Fruit fly (Drosophila melanogaster) whole organism, embryonic: ENCODE data around the gene yellow-e2.

Experiments used
- ATbp ChIP-seq: fragments of 200-800 bp; sonication (Bioruptor generic); optimal IDR thresholded peaks from 2 replicates; lab custom pipeline; 2017; ENCODE audit warnings: missing biosample characterization, mild to moderate bottlenecking, missing genetic modification characterization, missing genetic modification reagents
- Antp ChIP-seq: fragments of 200-800 bp; sonication (Bioruptor generic); optimal IDR thresholded peaks from 3 replicates; lab custom pipeline; 2016; ENCODE audit warnings: missing biosample characterization, missing genetic modification characterization
- Atf3 ChIP-seq: fragments of 200-800 bp; sonication (Bioruptor generic); optimal IDR thresholded peaks from 3 replicates; lab custom pipeline; 2016; ENCODE audit warnings: missing biosample characterization, missing genetic modification characterization
- CG10543 ChIP-seq: fragments of 200-800 bp; sonication (Bioruptor generic); optimal IDR thresholded peaks from 3 replicates; lab custom pipeline; 2017; ENCODE audit warnings: missing biosample characterization, mild to moderate bottlenecking, missing genetic modification characterization, moderate library complexity
- CG10654 ChIP-seq: fragments of 200-800 bp; sonication (Bioruptor generic); optimal IDR thresholded peaks from 2 replicates; lab custom pipeline; 2016; ENCODE audit warnings: missing biosample characterization, missing genetic modification characterization
- CG11398 ChIP-seq: fragments of 200-800 bp; sonication (Bioruptor generic); optimal IDR thresholded peaks from 2 replicates; lab custom pipeline; 2016; ENCODE audit warnings: missing biosample characterization, missing genetic modification characterization
- CG11695 ChIP-seq: fragments of 200-800 bp; sonication (Bioruptor generic); IDR thresholded peaks from 3 replicates; pipeline ENCODE4 v1.3.6; 2022; ENCODE audit warnings: missing biosample characterization, missing genetic modification characterization
- CG11723 ChIP-seq: fragments of 200-800 bp; sonication (Bioruptor generic); optimal IDR thresholded peaks from 2 replicates; lab custom pipeline; 2017; ENCODE audit warnings: missing biosample characterization, mild to moderate bottlenecking, missing genetic modification characterization
- CG12071 ChIP-seq: fragments of 200-800 bp; sonication (Bioruptor generic); optimal IDR thresholded peaks from 3 replicates; lab custom pipeline; 2018; ENCODE audit warnings: missing biosample characterization, mild to moderate bottlenecking, missing genetic modification characterization
- CG15479 ChIP-seq: fragments of 200-800 bp; sonication (Bioruptor generic); optimal IDR thresholded peaks from 3 replicates; lab custom pipeline; 2019; ENCODE audit warnings: missing biosample characterization, mild to moderate bottlenecking, missing genetic modification characterization, moderate library complexity
- CG1602 ChIP-seq: fragments of 200-800 bp; sonication (Bioruptor generic); optimal IDR thresholded peaks from 3 replicates; lab custom pipeline; 2016; ENCODE audit warnings: missing biosample characterization, missing genetic modification characterization
- CG1603 ChIP-seq: fragments of 200-800 bp; sonication (Bioruptor generic); optimal IDR thresholded peaks from 2 replicates; lab custom pipeline; 2019; ENCODE audit warnings: missing biosample characterization, mild to moderate bottlenecking, missing genetic modification characterization, moderate library complexity
- CG18764 ChIP-seq: fragments of 200-800 bp; sonication (Bioruptor generic); optimal IDR thresholded peaks from 3 replicates; lab custom pipeline; 2016; ENCODE audit warnings: missing biosample characterization, missing genetic modification characterization
- CG2889 ChIP-seq: fragments of 200-800 bp; sonication (Bioruptor generic); IDR thresholded peaks from 3 replicates; pipeline ENCODE4 v1.3.6; 2022; ENCODE audit warnings: missing biosample characterization, missing genetic modification characterization
- CG3838 ChIP-seq: fragments of 200-800 bp; sonication (Bioruptor generic); optimal IDR thresholded peaks from 3 replicates; lab custom pipeline; 2016; ENCODE audit warnings: missing biosample characterization, missing genetic modification characterization
- CG6765 ChIP-seq: fragments of 200-800 bp; sonication (Bioruptor generic); optimal IDR thresholded peaks from 3 replicates; lab custom pipeline; 2017; ENCODE audit warnings: missing biosample characterization, mild to moderate bottlenecking, missing genetic modification characterization
- CG7839 ChIP-seq: fragments of 200-800 bp; sonication (Bioruptor generic); optimal IDR thresholded peaks from 3 replicates; lab custom pipeline; 2018; ENCODE audit warnings: missing biosample characterization, mild to moderate bottlenecking, missing genetic modification characterization, moderate library complexity
- CG8765 ChIP-seq: fragments of 200-800 bp; sonication (Bioruptor generic); IDR thresholded peaks from 2 replicates; pipeline ENCODE4 v1.3.6; 2022; ENCODE audit warnings: missing biosample characterization, missing genetic modification characterization
- Dp ChIP-seq: fragments of 200-800 bp; sonication (Bioruptor generic); optimal IDR thresholded peaks from 2 replicates; lab custom pipeline; 2018; ENCODE audit warnings: missing biosample characterization, mild to moderate bottlenecking, missing genetic modification characterization, moderate library complexity
- Ets97D ChIP-seq: fragments of 200-800 bp; sonication (Bioruptor generic); optimal IDR thresholded peaks from 3 replicates; lab custom pipeline; 2016; ENCODE audit warnings: missing biosample characterization, missing genetic modification characterization
- GATAe ChIP-seq: fragments of 200-800 bp; sonication (Bioruptor generic); conservative IDR thresholded peaks from 2 replicates; pipeline ENCODE4 v1.3.6; 2022; ENCODE audit warnings: missing biosample characterization, missing genetic modification characterization
- HHEX ChIP-seq: fragments of 200-800 bp; sonication (Bioruptor generic); optimal IDR thresholded peaks from 3 replicates; lab custom pipeline; 2017; ENCODE audit warnings: missing biosample characterization, mild to moderate bottlenecking, missing genetic modification characterization, missing genetic modification reagents
- Hsf ChIP-seq: fragments of 200-800 bp; sonication (Bioruptor generic); optimal IDR thresholded peaks from 3 replicates; lab custom pipeline; 2016; ENCODE audit warnings: missing biosample characterization, missing genetic modification characterization
- Lpt ChIP-seq: fragments of >200 bp; optimal IDR thresholded peaks from 2 replicates; lab custom pipeline; 2018; ENCODE audit warnings: missing biosample characterization, missing genetic modification characterization
- MTF-1 ChIP-seq: fragments of 200-800 bp; sonication (Bioruptor generic); optimal IDR thresholded peaks from 2 replicates; lab custom pipeline; 2018; ENCODE audit warnings: missing biosample characterization, mild to moderate bottlenecking, missing genetic modification characterization, borderline replicate concordance
- Max ChIP-seq: fragments of 200-800 bp; sonication (Bioruptor generic); optimal IDR thresholded peaks from 2 replicates; lab custom pipeline; 2016; ENCODE audit warnings: missing biosample characterization, mild to moderate bottlenecking, missing genetic modification characterization
- Mes4 ChIP-seq: fragments of 200-800 bp; sonication (Bioruptor generic); optimal IDR thresholded peaks from 2 replicates; lab custom pipeline; 2016; ENCODE audit warnings: missing biosample characterization, missing genetic modification characterization
- NC2β ChIP-seq: fragments of 200-800 bp; sonication (Bioruptor generic); optimal IDR thresholded peaks from 2 replicates; lab custom pipeline; 2016; ENCODE audit warnings: missing biosample characterization, missing genetic modification characterization
- chif ChIP-seq, 2 experiments: fragments of 200-800 bp; sonication (Bioruptor generic); optimal IDR thresholded peaks; 3 replicates each; lab custom pipeline; 2016; ENCODE audit warnings: missing biosample characterization in 2 of 2, missing genetic modification characterization in 2 of 2
- crol ChIP-seq: fragments of 200-800 bp; sonication (Bioruptor generic); IDR thresholded peaks from 2 replicates; pipeline ENCODE4 v1.3.6; 2022; ENCODE audit warnings: missing biosample characterization, missing genetic modification characterization
- gce ChIP-seq: fragments of 200-800 bp; sonication (Bioruptor generic); IDR thresholded peaks from 3 replicates; pipeline ENCODE4 v1.3.6; 2022; ENCODE audit warnings: missing biosample characterization, missing genetic modification characterization
- gfzf ChIP-seq: fragments of 200-800 bp; sonication (Bioruptor generic); optimal IDR thresholded peaks from 2 replicates; lab custom pipeline; 2016; ENCODE audit warnings: missing biosample characterization, mild to moderate bottlenecking, missing genetic modification characterization, moderate library complexity
- grau ChIP-seq: fragments of 200-800 bp; optimal IDR thresholded peaks from 3 replicates; lab custom pipeline; 2019; ENCODE audit warnings: missing biosample characterization, mild to moderate bottlenecking, missing genetic modification characterization, moderate library complexity
- gsb-n ChIP-seq: fragments of 200-800 bp; sonication (Bioruptor generic); optimal IDR thresholded peaks from 3 replicates; lab custom pipeline; 2018; ENCODE audit warnings: missing biosample characterization, mild to moderate bottlenecking, missing genetic modification characterization
- jumu ChIP-seq: fragments of 200-800 bp; sonication (Bioruptor generic); optimal IDR thresholded peaks from 3 replicates; lab custom pipeline; 2016; ENCODE audit warnings: missing biosample characterization, missing genetic modification characterization
- kah ChIP-seq: fragments of 200-800 bp; sonication (Bioruptor generic); optimal IDR thresholded peaks from 2 replicates; lab custom pipeline; 2018; ENCODE audit warnings: missing biosample characterization, mild to moderate bottlenecking, missing genetic modification characterization
- mirr ChIP-seq: fragments of 200-800 bp; sonication (Bioruptor generic); optimal IDR thresholded peaks from 3 replicates; lab custom pipeline; 2018; ENCODE audit warnings: missing biosample characterization, mild to moderate bottlenecking, missing genetic modification characterization
- nerfin-2 ChIP-seq: fragments of 200-800 bp; sonication (Bioruptor generic); IDR thresholded peaks from 2 replicates; pipeline ENCODE4 v1.3.6; 2022; ENCODE audit warnings: missing biosample characterization, missing genetic modification characterization; ENCODE audit not compliant: partially characterized antibody
- pan ChIP-seq, 4 experiments: fragments of >200 bp in 3 of 4; fragments of 200-800 bp in 1 of 4; sonication (Bioruptor generic) in 1 of 4; optimal IDR thresholded peaks in 3 of 4; IDR thresholded peaks in 1 of 4; 2 replicates each; pipeline versions ENCODE4 v1.3.6 to Lab custom; 2017 to 2022; ENCODE audit warnings: missing biosample characterization in 2 of 4, missing genetic modification characterization in 2 of 4, mixed read lengths in 1 of 4
- pzg ChIP-seq: fragments of 200-800 bp; sonication (Bioruptor generic); optimal IDR thresholded peaks from 3 replicates; lab custom pipeline; 2018; ENCODE audit warnings: missing biosample characterization, mild to moderate bottlenecking, missing genetic modification characterization, moderate library complexity
- repo ChIP-seq: fragments of 200-800 bp; sonication (Bioruptor generic); optimal IDR thresholded peaks from 2 replicates; lab custom pipeline; 2016; ENCODE audit warnings: missing biosample characterization, missing genetic modification characterization
- schlank ChIP-seq: fragments of 200-800 bp; sonication (Bioruptor generic); optimal IDR thresholded peaks from 2 replicates; lab custom pipeline; 2018; ENCODE audit warnings: missing biosample characterization, mild to moderate bottlenecking, missing genetic modification characterization
- seq ChIP-seq: fragments of 200-800 bp; sonication (Bioruptor generic); IDR thresholded peaks from 2 replicates; pipeline ENCODE4 v1.3.6; 2022; ENCODE audit warnings: missing biosample characterization, missing genetic modification characterization
- slou ChIP-seq: fragments of 200-800 bp; sonication (Bioruptor generic); optimal IDR thresholded peaks from 3 replicates; lab custom pipeline; 2016; ENCODE audit warnings: missing biosample characterization, missing genetic modification characterization
- sna ChIP-seq: fragments of 200-800 bp; sonication (Bioruptor generic); IDR thresholded peaks from 2 replicates; pipeline ENCODE4 v1.3.6; 2022; ENCODE audit warnings: missing biosample characterization, missing genetic modification characterization; ENCODE audit not compliant: partially characterized antibody
- sug ChIP-seq: fragments of 200-800 bp; optimal IDR thresholded peaks from 2 replicates; lab custom pipeline; 2019; ENCODE audit warnings: missing biosample characterization, mild to moderate bottlenecking, missing genetic modification characterization, moderate library complexity
- tx ChIP-seq: fragments of 200-800 bp; sonication (Bioruptor generic); optimal IDR thresholded peaks from 2 replicates; lab custom pipeline; 2016; ENCODE audit warnings: missing biosample characterization, missing genetic modification characterization
- vnd ChIP-seq: fragments of 200-800 bp; sonication (Bioruptor generic); IDR thresholded peaks from 3 replicates; pipeline ENCODE4 v1.3.6; 2022; ENCODE audit warnings: missing biosample characterization, missing genetic modification characterization; ENCODE audit not compliant: partially characterized antibody

The yellow-e2 gene

dm6 chr3R:13400902-13401721, 5.7 kb downstream of the yellow-e2 start (continued):
- TF ChIP-seq nerfin-2 (GFP tag; lab: Robert Waterston, UW) (no peak), CG3838 (GFP tag; lab: Kevin White, UChicago) (peak; percentile 75), CG11398 (peak; percentile 89), grau (tag; lab: Kevin White, UChicago) (peak; percentile 93), slou (GFP tag; lab: Kevin White, UChicago) (peak; percentile 77), repo (GFP tag; lab: Kevin White, UChicago) (peak; percentile 69), CG10543 (GFP tag; lab: Kevin White, UChicago) (peak; percentile 53), Max (peak; percentile 76), Dp (GFP tag; lab: Kevin White, UChicago) (no peak), kah (GFP tag; lab: Kevin White, UChicago) (peak; percentile 86), vnd (GFP tag; lab: Robert Waterston, UW) (no peak), CG18764 (GFP tag; lab: Kevin White, UChicago) (peak; percentile 62), NC2β (GFP tag; lab: Kevin White, UChicago) (peak; percentile 77), GATAe (GFP tag; lab: Robert Waterston, UW) (no peak; the same call in 1 of the 2 replicates), chif (GFP tag; optimal IDR thresholded peaks at IDR 0.05; lab: Kevin White, UChicago) (peak; percentile 69 to 90), tx (GFP tag; lab: Kevin White, UChicago) (peak; percentile 86), CG10654 (GFP tag; lab: Kevin White, UChicago) (peak; percentile 85), sna (GFP tag; lab: Robert Waterston, UW) (no peak; the same call in 1 of the 2 replicates), schlank (tag; lab: Kevin White, UChicago) (peak; percentile 67), CG1602 (GFP tag; lab: Kevin White, UChicago) (peak; percentile 91), HHEX (peak; percentile 84), Lpt (no peak), MTF-1 (GFP tag; lab: Kevin White, UChicago) (peak; percentile 64), pzg (GFP tag; lab: Kevin White, UChicago) (no peak), gce (GFP tag; lab: Robert Waterston, UW) (peak; percentile 81; the same call in 2 of the 3 replicates), CG12071 (GFP tag; lab: Kevin White, UChicago) (peak; percentile 75), seq (GFP tag; lab: Robert Waterston, UW) (peak; percentile 92), CG7839 (tag; lab: Kevin White, UChicago) (peak; percentile 95), pan (optimal IDR thresholded peaks at IDR 0.05; lab: Kevin White, UChicago) (no peak), pan (GFP tag; optimal IDR thresholded peaks at IDR 0.05 in 1 of 2, IDR thresholded peaks at IDR 0.05 in 1 of 2) (peak in 1 of 2 experiments; percentile 83), Mes4 (GFP tag; lab: Kevin White, UChicago) (peak; percentile 83), gsb-n (tag; lab: Kevin White, UChicago) (peak; percentile 85), sug (tag; lab: Kevin White, UChicago) (peak; percentile 76), mirr (GFP tag; lab: Kevin White, UChicago) (peak; percentile 23), CG15479 (GFP tag; lab: Kevin White, UChicago) (no peak), crol (GFP tag; lab: Robert Waterston, UW) (no peak), CG1603 (tag; lab: Kevin White, UChicago) (peak; percentile 80), gfzf (no peak), CG2889 (peak; percentile 40; the same call in 1 of the 3 replicates), ATbp (GFP tag; lab: Kevin White, UChicago) (peak; percentile 79), Hsf (peak; percentile 93), jumu (GFP tag; lab: Kevin White, UChicago) (peak; percentile 81), Atf3 (GFP tag; lab: Kevin White, UChicago) (peak; percentile 87), CG6765 (GFP tag; lab: Kevin White, UChicago) (peak; percentile 79), Antp (GFP tag; lab: Kevin White, UChicago) (peak; percentile 88), CG8765 (GFP tag; lab: Robert Waterston, UW) (no peak; the same call in 1 of the 2 replicates), Ets97D (GFP tag; lab: Kevin White, UChicago) (peak; percentile 50), CG11695 (GFP tag; lab: Robert Waterston, UW) (peak; percentile 91), CG11723 (GFP tag; lab: Kevin White, UChicago) (peak; percentile 85)
